Fruit fly (Drosophila melanogaster): Measurements from ENCODE around the gene Reph.

The Reph gene

dm6 chr2L:3771109-3772067 is 32.0 kb upstream of the Reph start, which contains the start of gene bowl (continued):
- TF ChIP-seq Dad (GFP tag; optimal IDR thresholded peaks at IDR 0.05) (peak; percentile 82), zf30C (GFP tag; optimal IDR thresholded peaks at IDR 0.05) (peak; percentile 99), CG17361 (GFP tag; IDR thresholded peaks at IDR 0.05) (peak; percentile 86), pho (GFP tag; optimal IDR thresholded peaks at IDR 0.05) (peak; percentile 96), CG11723 (GFP tag; optimal IDR thresholded peaks at IDR 0.05) (peak; percentile 89), slou (GFP tag; optimal IDR thresholded peaks at IDR 0.05) (peak; percentile 62), CG3995 (GFP tag; optimal IDR thresholded peaks at IDR 0.05) (peak; percentile 40), NC2β (GFP tag; optimal IDR thresholded peaks at IDR 0.05) (peak; percentile 94), CG43689 (GFP tag; IDR thresholded peaks at IDR 0.05) (peak; percentile 90), CG2129 (GFP tag; IDR thresholded peaks at IDR 0.05; ENCODE audit: partially characterized antibody) (no peak), salm (tag; optimal IDR thresholded peaks at IDR 0.05) (peak; percentile 93), knrl (GFP tag; IDR thresholded peaks at IDR 0.05; ENCODE audit: partially characterized antibody) (no peak; the same call in 2 of the 3 replicates), Hr51 (GFP tag; optimal IDR thresholded peaks at IDR 0.05) (peak; percentile 96 to 98), CG3726 (GFP tag; IDR thresholded peaks at IDR 0.05) (peak; percentile 96), kah (GFP tag; optimal IDR thresholded peaks at IDR 0.05) (peak; percentile 53), Elba2 (GFP tag; optimal IDR thresholded peaks at IDR 0.05) (peak; percentile 95), al (GFP tag; IDR thresholded peaks at IDR 0.05) (peak; percentile 96), Dll (GFP tag; IDR thresholded peaks at IDR 0.05; ENCODE audit: partially characterized antibody) (no peak), sqz (GFP tag; optimal IDR thresholded peaks at IDR 0.05) (peak; percentile 90), da (GFP tag; optimal IDR thresholded peaks at IDR 0.05) (peak; percentile 0), p53 (GFP tag; optimal IDR thresholded peaks at IDR 0.05) (peak; percentile 80), cato (GFP tag; optimal IDR thresholded peaks at IDR 0.05; ENCODE audit: borderline replicate concordance) (peak; percentile 95), nmo (GFP tag; optimal IDR thresholded peaks at IDR 0.05) (peak; percentile 91), TFAM (GFP tag; optimal IDR thresholded peaks at IDR 0.05) (peak; percentile 46), dpn (GFP tag; optimal IDR thresholded peaks at IDR 0.05) (peak; percentile 94 to 96), mld (GFP tag; IDR thresholded peaks at IDR 0.05; ENCODE audit: partially characterized antibody) (no peak), CG1233 (GFP tag; optimal IDR thresholded peaks at IDR 0.05) (peak; percentile 78), CG1529 (GFP tag; optimal IDR thresholded peaks at IDR 0.05) (peak; percentile 95), CG2889 (GFP tag; IDR thresholded peaks at IDR 0.05) (peak; percentile 94), Kr (GFP tag; optimal IDR thresholded peaks at IDR 0.05) (peak; percentile 59), phol (tag; optimal IDR thresholded peaks at IDR 0.05) (peak; percentile 93), sug (tag; optimal IDR thresholded peaks at IDR 0.05) (peak; percentile 66), CG11456 (GFP tag; IDR thresholded peaks at IDR 0.05) (peak; percentile 88), CG11696 (GFP tag; IDR thresholded peaks at IDR 0.05) (peak; percentile 90), CG33557 (GFP tag; optimal IDR thresholded peaks at IDR 0.05) (peak; percentile 97), CG3281 (GFP tag; optimal IDR thresholded peaks at IDR 0.05) (peak; percentile 86), CG18262 (tag; optimal IDR thresholded peaks at IDR 0.05) (peak; percentile 96), gcm2 (GFP tag; optimal IDR thresholded peaks at IDR 0.05) (peak; percentile 94), CG6683 (GFP tag; optimal IDR thresholded peaks at IDR 0.05) (peak; percentile 79), MESR4 (GFP tag; optimal IDR thresholded peaks at IDR 0.05) (peak; percentile 30), Myb (GFP tag; optimal IDR thresholded peaks at IDR 0.05) (peak; percentile 79), ap (GFP tag; IDR thresholded peaks at IDR 0.05) (peak; percentile 96), CG4820 (GFP tag; optimal IDR thresholded peaks at IDR 0.05) (peak; percentile 94), CG12155 (GFP tag; optimal IDR thresholded peaks at IDR 0.05) (peak; percentile 97), Sin3A (optimal IDR thresholded peaks at IDR 0.05) (no peak), CG6813 (GFP tag; optimal IDR thresholded peaks at IDR 0.05) (peak; percentile 91), bowl (GFP tag; IDR thresholded peaks at IDR 0.05) (peak; percentile 99), prd (optimal IDR thresholded peaks at IDR 0.05) (no peak), prd (GFP tag; IDR thresholded peaks at IDR 0.05) (peak; percentile 98)
